Fruit fly (Drosophila melanogaster) whole organism, embryonic: ENCODE results near the gene CG12643.

Experiments used
- Adf1 ChIP-seq: fragments of 200-800 bp; sonication (Bioruptor generic); IDR thresholded peaks from 2 replicates; pipeline ENCODE4 v1.3.6; 2022; ENCODE audit warnings: missing biosample characterization, missing genetic modification characterization
- Aef1 ChIP-seq: fragments of 200-800 bp; sonication (Bioruptor generic); IDR thresholded peaks from 3 replicates; pipeline ENCODE4 v1.3.6; 2022; ENCODE audit warnings: missing biosample characterization, missing genetic modification characterization
- CG10366 ChIP-seq: fragments of 200-800 bp; sonication (Bioruptor generic); IDR thresholded peaks from 2 replicates; pipeline ENCODE4 v1.3.6; 2022; ENCODE audit warnings: missing biosample characterization, missing genetic modification characterization
- CG10979 ChIP-seq: fragments of 200-800 bp; sonication (Bioruptor generic); optimal IDR thresholded peaks from 2 replicates; lab custom pipeline; 2018; ENCODE audit warnings: missing biosample characterization, mild to moderate bottlenecking, missing genetic modification characterization, moderate library complexity
- CG11398 ChIP-seq: fragments of 200-800 bp; sonication (Bioruptor generic); optimal IDR thresholded peaks from 2 replicates; lab custom pipeline; 2016; ENCODE audit warnings: missing biosample characterization, missing genetic modification characterization
- CG12744 ChIP-seq: fragments of 200-800 bp; sonication (Bioruptor generic); optimal IDR thresholded peaks from 2 replicates; lab custom pipeline; 2016; ENCODE audit warnings: missing biosample characterization, missing genetic modification characterization
- CG13287 ChIP-seq: fragments of 200-800 bp; sonication (Bioruptor generic); IDR thresholded peaks from 2 replicates; pipeline ENCODE4 v1.3.6; 2022; ENCODE audit warnings: missing biosample characterization, missing genetic modification characterization; ENCODE audit not compliant: partially characterized antibody
- CG14710 ChIP-seq: fragments of 200-800 bp; sonication (Bioruptor generic); optimal IDR thresholded peaks from 3 replicates; lab custom pipeline; 2019; ENCODE audit warnings: missing biosample characterization, mild to moderate bottlenecking, missing genetic modification characterization, moderate library complexity
- CG14860 ChIP-seq: fragments of 200-800 bp; sonication (Bioruptor generic); IDR thresholded peaks from 3 replicates; pipeline ENCODE4 v1.3.6; 2022; ENCODE audit warnings: missing biosample characterization, missing genetic modification characterization; ENCODE audit not compliant: partially characterized antibody
- CG1832 ChIP-seq: fragments of 200-800 bp; sonication (Bioruptor generic); optimal IDR thresholded peaks from 2 replicates; lab custom pipeline; 2017; ENCODE audit warnings: missing biosample characterization, mild to moderate bottlenecking, missing genetic modification characterization, inconsistent platforms
- CG2120 ChIP-seq: fragments of 200-800 bp; sonication (Bioruptor generic); optimal IDR thresholded peaks from 3 replicates; lab custom pipeline; 2016; ENCODE audit warnings: missing biosample characterization, missing genetic modification characterization
- CG2678 ChIP-seq: fragments of 200-800 bp; sonication (Bioruptor generic); optimal IDR thresholded peaks from 3 replicates; lab custom pipeline; 2019; ENCODE audit warnings: missing biosample characterization, mild to moderate bottlenecking, missing genetic modification characterization, moderate library complexity
- CG3847 ChIP-seq: fragments of 200-800 bp; sonication (Bioruptor generic); IDR thresholded peaks from 2 replicates; pipeline ENCODE4 v1.3.6; 2022; ENCODE audit warnings: missing biosample characterization, missing genetic modification characterization
- CG6791 ChIP-seq: fragments of 200-800 bp; sonication (Bioruptor generic); IDR thresholded peaks from 3 replicates; pipeline ENCODE4 v1.3.6; 2022; ENCODE audit warnings: missing biosample characterization, missing genetic modification characterization; ENCODE audit not compliant: partially characterized antibody
- CG7271 ChIP-seq: fragments of 200-800 bp; sonication (Bioruptor generic); optimal IDR thresholded peaks from 2 replicates; lab custom pipeline; 2018; ENCODE audit warnings: missing biosample characterization, mild to moderate bottlenecking, missing genetic modification characterization, moderate library complexity
- CG7372 ChIP-seq: fragments of 200-800 bp; sonication (Bioruptor generic); IDR thresholded peaks from 2 replicates; pipeline ENCODE4 v1.3.6; 2022; ENCODE audit warnings: missing biosample characterization, missing genetic modification characterization
- CG9437 ChIP-seq: fragments of 200-800 bp; sonication (Bioruptor generic); optimal IDR thresholded peaks from 2 replicates; lab custom pipeline; 2018; ENCODE audit warnings: missing biosample characterization, mild to moderate bottlenecking, missing genetic modification characterization
- CG9932 ChIP-seq: fragments of 200-800 bp; sonication (Bioruptor generic); IDR thresholded peaks from 2 replicates; pipeline ENCODE4 v1.3.6; 2022; ENCODE audit warnings: missing biosample characterization, missing genetic modification characterization
- D19A ChIP-seq: fragments of 200-800 bp; optimal IDR thresholded peaks from 3 replicates; lab custom pipeline; 2019; ENCODE audit warnings: missing biosample characterization, mild to moderate bottlenecking, missing genetic modification characterization, moderate library complexity
- Hr39 ChIP-seq: fragments of >200 bp; optimal IDR thresholded peaks from 2 replicates; lab custom pipeline; 2017
- Jarid2 ChIP-seq: fragments of 200-800 bp; sonication (Bioruptor generic); optimal IDR thresholded peaks from 3 replicates; lab custom pipeline; 2017; ENCODE audit warnings: mild to moderate bottlenecking, missing biosample characterization, missing genetic modification reagents, missing genetic modification characterization
- Lpt ChIP-seq: fragments of >200 bp; optimal IDR thresholded peaks from 2 replicates; lab custom pipeline; 2018; ENCODE audit warnings: missing biosample characterization, missing genetic modification characterization
- MESR4 ChIP-seq: fragments of 200-800 bp; sonication (Bioruptor generic); optimal IDR thresholded peaks from 2 replicates; lab custom pipeline; 2018; ENCODE audit warnings: missing biosample characterization, mild to moderate bottlenecking, missing genetic modification characterization, moderate library complexity
- Med ChIP-seq: fragments of 200-800 bp; sonication (Bioruptor generic); peaks from one replicate; lab custom pipeline; 2016; ENCODE audit warnings: missing biosample characterization, missing genetic modification characterization, mild to moderate bottlenecking, inconsistent platforms, moderate library complexity
- NK7.1 ChIP-seq: fragments of 200-800 bp; sonication (Bioruptor generic); optimal IDR thresholded peaks from 3 replicates; lab custom pipeline; 2016; ENCODE audit warnings: missing biosample characterization, missing genetic modification characterization
- Neu2 ChIP-seq: fragments of 200-800 bp; sonication (Bioruptor generic); optimal IDR thresholded peaks from 3 replicates; lab custom pipeline; 2016; ENCODE audit warnings: missing biosample characterization, missing genetic modification characterization, borderline replicate concordance
- Pdp1 ChIP-seq, 2 experiments: fragments of 200-800 bp; sonication (Bioruptor generic); optimal IDR thresholded peaks; 3 replicates each; lab custom pipeline; 2016; ENCODE audit warnings: missing biosample characterization in 2 of 2, missing genetic modification characterization in 2 of 2, mild to moderate bottlenecking in 1 of 2, moderate library complexity in 1 of 2
- Rfx ChIP-seq: fragments of 200-800 bp; sonication (Bioruptor generic); IDR thresholded peaks from 2 replicates; pipeline ENCODE4 v1.3.6; 2022; ENCODE audit warnings: missing biosample characterization, missing genetic modification characterization
- Sox102F ChIP-seq: fragments of 200-800 bp; sonication (Bioruptor generic); optimal IDR thresholded peaks from 2 replicates; lab custom pipeline; 2018; ENCODE audit warnings: missing biosample characterization, mild to moderate bottlenecking, missing genetic modification characterization, moderate library complexity
- Xrp1 ChIP-seq: fragments of 200-800 bp; sonication (Bioruptor generic); IDR thresholded peaks from 2 replicates; pipeline ENCODE4 v1.3.6; 2022; ENCODE audit warnings: missing biosample characterization, missing genetic modification characterization
- chinmo ChIP-seq: fragments of 200-800 bp; sonication (Bioruptor generic); IDR thresholded peaks from 4 replicates; pipeline ENCODE4 v1.3.6; 2022; ENCODE audit warnings: missing biosample characterization, missing genetic modification characterization; ENCODE audit not compliant: partially characterized antibody
- da ChIP-seq: fragments of 200-800 bp; sonication (Bioruptor generic); optimal IDR thresholded peaks from 2 replicates; lab custom pipeline; 2016; ENCODE audit warnings: missing biosample characterization, missing genetic modification characterization
- dmrt99B ChIP-seq: fragments of 200-800 bp; sonication (Bioruptor generic); optimal IDR thresholded peaks from 2 replicates; lab custom pipeline; 2018; ENCODE audit warnings: missing biosample characterization, mild to moderate bottlenecking, missing genetic modification characterization, moderate library complexity
- esg ChIP-seq: fragments of 200-800 bp; sonication (Bioruptor generic); conservative IDR thresholded peaks from 2 replicates; pipeline ENCODE4 v1.3.6; 2022; ENCODE audit warnings: missing biosample characterization, missing genetic modification characterization
- fd102C ChIP-seq: fragments of 200-800 bp; sonication (Bioruptor generic); optimal IDR thresholded peaks from 2 replicates; lab custom pipeline; 2018; ENCODE audit warnings: missing biosample characterization, mild to moderate bottlenecking, missing genetic modification characterization, moderate library complexity
- fd96Cb ChIP-seq: fragments of 200-800 bp; sonication (Bioruptor generic); optimal IDR thresholded peaks from 2 replicates; lab custom pipeline; 2018; ENCODE audit warnings: missing biosample characterization, mild to moderate bottlenecking, missing genetic modification characterization, moderate library complexity
- gem ChIP-seq: fragments of 200-800 bp; sonication (Bioruptor generic); optimal IDR thresholded peaks from 2 replicates; lab custom pipeline; 2019; ENCODE audit warnings: missing biosample characterization, mild to moderate bottlenecking, missing genetic modification characterization, moderate library complexity
- hkb ChIP-seq, 2 experiments: fragments of 200-800 bp in 1 of 2; fragments of >200 bp in 1 of 2; sonication (Bioruptor generic) in 1 of 2; IDR thresholded peaks in 1 of 2; optimal IDR thresholded peaks in 1 of 2; 2 replicates each; pipeline versions ENCODE4 v1.3.6 to Lab custom; 2017 to 2022; ENCODE audit warnings: missing biosample characterization in 1 of 2, missing genetic modification characterization in 1 of 2
- lola ChIP-seq, 3 experiments: fragments of >200 bp in 2 of 3; fragments of 200-800 bp in 1 of 3; sonication (Bioruptor generic) in 1 of 3; optimal IDR thresholded peaks; 2 replicates each; lab custom pipeline; 2017 to 2019; ENCODE audit warnings: missing biosample characterization in 3 of 3, missing genetic modification characterization in 3 of 3, mild to moderate bottlenecking in 1 of 3, moderate library complexity in 1 of 3
- pan ChIP-seq, 4 experiments: fragments of >200 bp in 3 of 4; fragments of 200-800 bp in 1 of 4; sonication (Bioruptor generic) in 1 of 4; optimal IDR thresholded peaks in 3 of 4; IDR thresholded peaks in 1 of 4; 2 replicates each; pipeline versions ENCODE4 v1.3.6 to Lab custom; 2017 to 2022; ENCODE audit warnings: missing biosample characterization in 2 of 4, missing genetic modification characterization in 2 of 4, mixed read lengths in 1 of 4
- sens ChIP-seq: fragments of 200-800 bp; sonication (Bioruptor generic); peaks from one replicate; lab custom pipeline; 2016; ENCODE audit warnings: missing biosample characterization, missing genetic modification characterization
- sna ChIP-seq: fragments of 200-800 bp; sonication (Bioruptor generic); IDR thresholded peaks from 2 replicates; pipeline ENCODE4 v1.3.6; 2022; ENCODE audit warnings: missing biosample characterization, missing genetic modification characterization; ENCODE audit not compliant: partially characterized antibody
- trem ChIP-seq: fragments of 200-800 bp; optimal IDR thresholded peaks from 3 replicates; lab custom pipeline; 2019; ENCODE audit warnings: missing biosample characterization, mild to moderate bottlenecking, missing genetic modification characterization, moderate library complexity
- tx ChIP-seq: fragments of 200-800 bp; sonication (Bioruptor generic); optimal IDR thresholded peaks from 2 replicates; lab custom pipeline; 2016; ENCODE audit warnings: missing biosample characterization, missing genetic modification characterization
- zen ChIP-seq: fragments of 200-800 bp; sonication (Bioruptor generic); optimal IDR thresholded peaks from 3 replicates; lab custom pipeline; 2018; ENCODE audit warnings: missing biosample characterization, mild to moderate bottlenecking, missing genetic modification characterization, moderate library complexity

The CG12643 gene

DNA sequence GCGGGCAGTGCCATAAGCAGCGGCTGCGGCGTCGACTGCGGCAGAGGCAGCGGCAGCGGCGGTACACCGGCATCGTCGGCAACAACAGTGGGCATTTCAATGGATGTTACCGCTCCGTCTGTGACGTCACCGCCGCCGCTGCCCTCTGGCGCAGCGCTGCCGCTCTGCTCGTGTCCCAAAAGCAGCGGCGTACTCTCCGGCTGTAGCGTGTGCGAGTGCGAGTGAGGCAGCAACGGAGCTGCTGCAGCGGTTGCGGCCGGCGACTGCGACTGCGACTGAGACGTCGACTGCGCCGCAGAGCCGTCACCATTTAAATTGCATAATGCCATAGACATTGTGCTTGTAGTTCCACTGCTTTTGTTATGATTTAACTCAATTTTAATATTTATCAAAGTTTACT lies 21.5 kb downstream of the CG12643 start:
- TF ChIP-seq tx (GFP tag; lab: Kevin White, UChicago) (no peak), esg (GFP tag; lab: Robert Waterston, UW) (no peak), Pdp1 (GFP tag; optimal IDR thresholded peaks at IDR 0.05; lab: Kevin White, UChicago) (peak in 1 of 2 experiments; percentile 73), chinmo (GFP tag; lab: Robert Waterston, UW) (0 out of 4 replicates have a peak, but pooled peaks have one; percentile 13), CG1832 (GFP tag; lab: Kevin White, UChicago) (peak; percentile 14), Med (GFP tag; lab: Kevin White, UChicago) (peak; percentile 39), Adf1 (GFP tag; lab: Robert Waterston, UW) (peak; percentile 97), sna (GFP tag; lab: Robert Waterston, UW) (peak; percentile 38), Aef1 (GFP tag; lab: Robert Waterston, UW) (no peak)
- TF ChIP-seq, all 482 proteins: peak for 6

DNA sequence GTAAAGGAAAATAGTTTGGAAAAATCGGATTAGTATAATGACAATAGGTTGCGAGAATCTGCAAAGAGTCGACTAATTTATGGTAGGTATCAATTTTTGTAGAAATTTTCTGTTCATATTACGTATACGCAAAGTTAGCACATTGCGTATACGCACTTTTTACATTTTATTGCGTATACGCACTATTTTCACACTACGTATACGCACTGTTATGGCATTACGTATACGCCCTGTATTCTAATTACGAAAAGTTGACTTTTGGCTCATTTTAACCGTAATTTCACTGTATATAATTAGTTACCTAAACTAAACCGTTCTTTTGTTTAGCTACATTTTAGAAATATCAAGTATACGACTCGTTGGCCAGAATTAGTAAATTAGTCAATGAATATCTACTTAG lies 22.2 kb downstream of the CG12643 start:
- TF ChIP-seq CG7372 (GFP tag; lab: Robert Waterston, UW), result peak; percentile 93
- peak; percentile 16 for TF ChIP-seq zen (tag; lab: Kevin White, UChicago)
- 0 out of 2 replicates have a peak, but pooled peaks have one; percentile 11 for TF ChIP-seq Xrp1 (GFP tag; lab: Robert Waterston, UW)
- TF ChIP-seq Pdp1 (GFP tag; optimal IDR thresholded peaks at IDR 0.05; lab: Kevin White, UChicago), result peak in 1 of 2 experiments; percentile 19
- peak; percentile 56 for TF ChIP-seq fd102C (GFP tag; lab: Kevin White, UChicago)
- TF ChIP-seq CG7271 (tag; lab: Kevin White, UChicago), result peak; percentile 38
- TF ChIP-seq da (GFP tag; lab: Kevin White, UChicago), result no peak
- no peak for TF ChIP-seq CG10366 (GFP tag; lab: Robert Waterston, UW)
- peak; percentile 56 for TF ChIP-seq CG12744 (GFP tag; lab: Kevin White, UChicago)
- TF ChIP-seq CG10979 (tag; lab: Kevin White, UChicago), result peak; percentile 54
- peak; percentile 60 for TF ChIP-seq CG9437 (GFP tag; lab: Kevin White, UChicago)
- no peak for TF ChIP-seq fd96Cb (tag; lab: Kevin White, UChicago)

DNA sequence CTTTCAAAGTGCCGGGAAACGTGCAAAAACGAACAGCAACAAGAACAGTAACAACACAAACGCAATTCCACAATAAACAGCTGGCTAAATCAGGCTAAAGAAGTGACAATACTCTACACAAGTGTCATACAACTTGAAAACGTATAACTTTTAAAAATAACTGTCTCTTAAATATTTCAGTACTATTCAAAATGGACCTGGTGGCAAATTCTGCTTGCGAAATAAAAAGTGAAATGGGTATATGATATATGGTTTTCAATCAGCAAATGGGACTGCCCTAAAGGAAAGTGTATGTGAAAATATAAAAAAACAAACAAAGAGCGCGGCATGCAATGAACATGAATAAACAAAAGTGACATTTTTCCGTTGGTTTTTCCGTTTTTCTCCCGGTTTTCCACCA lies 23.1 kb downstream of the CG12643 start:
- peak; percentile 18 for TF ChIP-seq Sox102F
- no peak for TF ChIP-seq hkb (optimal IDR thresholded peaks at IDR 0.05; lab: Kevin White, UChicago)
- TF ChIP-seq hkb (GFP tag; IDR thresholded peaks at IDR 0.05; lab: Robert Waterston, UW), result 0 out of 2 replicates have a peak, but pooled peaks have one; percentile 9
- peak; percentile 36 for TF ChIP-seq gem
- no peak for TF ChIP-seq Lpt (GFP tag; lab: Kevin White, UChicago)
- TF ChIP-seq CG14710, result no peak
- TF ChIP-seq CG11398, result no peak
- TF ChIP-seq trem (tag; lab: Kevin White, UChicago), result no peak
- no peak for TF ChIP-seq CG10366 (GFP tag; lab: Robert Waterston, UW)
- peak; percentile 36 for TF ChIP-seq Med (GFP tag; lab: Kevin White, UChicago)
- TF ChIP-seq CG3847 (GFP tag; lab: Robert Waterston, UW), result no peak
- TF ChIP-seq sens (GFP tag; lab: Kevin White, UChicago), result peak; percentile 58
- TF ChIP-seq pan (optimal IDR thresholded peaks at IDR 0.05; lab: Kevin White, UChicago), result no peak
- TF ChIP-seq pan (GFP tag; optimal IDR thresholded peaks at IDR 0.05 in 1 of 2, IDR thresholded peaks at IDR 0.05 in 1 of 2), result peak in 1 of 2 experiments; percentile 22
- TF ChIP-seq dmrt99B (tag; lab: Kevin White, UChicago), result peak; percentile 45
- no peak for TF ChIP-seq Neu2 (GFP tag; lab: Kevin White, UChicago)
- no peak for TF ChIP-seq MESR4
- peak; percentile 6 for TF ChIP-seq CG2678
- TF ChIP-seq Hr39 (lab: Kevin White, UChicago), result no peak
- no peak for TF ChIP-seq CG14860 (GFP tag; lab: Robert Waterston, UW)
- no peak for TF ChIP-seq CG13287 (GFP tag; lab: Robert Waterston, UW)
- TF ChIP-seq NK7.1 (GFP tag; lab: Kevin White, UChicago), result no peak
- TF ChIP-seq CG9932 (GFP tag; lab: Robert Waterston, UW), result no peak
- no peak for TF ChIP-seq Jarid2
- no peak for TF ChIP-seq CG6791 (GFP tag; lab: Robert Waterston, UW)
- 0 out of 2 replicates have a peak, but pooled peaks have one; percentile 5 for TF ChIP-seq Rfx (GFP tag; lab: Robert Waterston, UW)
- no peak for TF ChIP-seq lola (GFP tag; optimal IDR thresholded peaks at IDR 0.05; lab: Kevin White, UChicago)
- peak; percentile 23 for TF ChIP-seq CG2120
- peak; percentile 52 for TF ChIP-seq D19A
